Worm (Caenorhabditis elegans): Measurements from ENCODE around the gene ZK813.7.

Gene ZK813.7

DNA sequence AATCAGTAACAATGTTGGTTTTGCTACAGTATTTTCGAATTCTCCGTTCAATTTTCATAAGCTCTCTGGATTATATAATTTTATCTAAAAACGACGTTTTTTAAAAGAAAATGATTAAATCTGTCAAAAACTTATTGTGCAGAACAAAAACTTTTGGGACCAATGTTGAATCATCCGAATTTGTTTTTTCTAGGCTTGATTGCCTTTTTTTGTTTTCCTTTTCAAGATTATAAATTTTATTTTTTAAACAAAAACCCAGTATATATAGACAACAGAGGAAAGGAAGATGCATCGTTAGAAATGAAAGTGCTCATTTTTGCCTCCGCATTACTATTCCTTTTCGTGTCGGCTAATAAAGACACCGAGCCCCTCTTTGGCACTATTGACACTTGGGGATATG, at the start of gene ZK813.7:
Gene ZK813.7 (plus strand): TSS at position 301 of the 400 bp plus-strand sequence.
- TF ChIP-seq T22C8.4 (GFP tag; IDR thresholded peaks at IDR 0.05) (no peak), ref-1 (GFP tag; conservative IDR thresholded peaks at IDR 0.05) (no peak), ztf-29 (GFP tag; IDR thresholded peaks at IDR 0.05) (no peak), klf-2 (GFP tag; conservative IDR thresholded peaks at IDR 0.05) (no peak), tab-1 (GFP tag; IDR thresholded peaks at IDR 0.05) (no peak), med-1 (GFP tag; optimal IDR thresholded peaks at IDR 0.05; ENCODE audit: insufficient read depth) (no peak), flt-1 (GFP tag; IDR thresholded peaks at IDR 0.05) (no peak), ztf-23 (GFP tag; IDR thresholded peaks at IDR 0.05) (no peak), cog-1 (tag; optimal IDR thresholded peaks at IDR 0.05) (no peak)

- no peak for TF ChIP-seq ztf-29 (GFP tag; IDR thresholded peaks at IDR 0.05)
- no peak for TF ChIP-seq med-1 (GFP tag; optimal IDR thresholded peaks at IDR 0.05; ENCODE audit: insufficient read depth)
- no peak for TF ChIP-seq klf-2 (GFP tag; conservative IDR thresholded peaks at IDR 0.05)
- no peak for TF ChIP-seq cog-1 (tag; optimal IDR thresholded peaks at IDR 0.05)
- no peak for TF ChIP-seq flt-1 (GFP tag; IDR thresholded peaks at IDR 0.05)
- TF ChIP-seq tab-1 (GFP tag; IDR thresholded peaks at IDR 0.05) = no peak
- no peak for TF ChIP-seq ztf-23 (GFP tag; IDR thresholded peaks at IDR 0.05)
- no peak for TF ChIP-seq T22C8.4 (GFP tag; IDR thresholded peaks at IDR 0.05)
- no peak for TF ChIP-seq ref-1 (GFP tag; conservative IDR thresholded peaks at IDR 0.05)
Observed at ce11 chrX:3396735-3397134, 47.9 kb upstream of the ZK813.7 start.

- TF ChIP-seq klf-2 (GFP tag; conservative IDR thresholded peaks at IDR 0.05) = no peak
Observed at ce11 chrX:3399917-3400316, 44.7 kb upstream of the ZK813.7 start, which contains the start of gene cht-1. Gene cht-1 (minus strand): TSS chrX:3400017.

DNA sequence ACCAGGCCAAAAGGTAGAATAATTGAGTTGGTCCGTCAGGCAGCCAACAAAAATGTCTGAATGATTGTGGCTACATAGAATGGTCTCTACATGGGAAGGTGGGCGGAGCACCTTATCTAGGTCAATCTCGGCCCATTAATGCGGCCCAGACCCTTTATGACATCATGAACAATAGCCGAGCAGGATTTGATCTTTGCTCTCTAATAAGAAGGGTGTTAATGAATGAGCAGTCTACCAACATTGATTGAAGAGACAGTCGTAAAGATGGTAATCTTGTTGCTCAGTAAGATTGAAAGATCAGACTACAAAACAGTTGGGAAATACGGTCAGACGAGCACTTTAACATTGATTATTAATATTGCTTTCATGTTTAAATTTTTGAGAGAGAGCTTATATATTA, 44.2 kb upstream of the ZK813.7 start:
- no peak for TF ChIP-seq ztf-29 (GFP tag; IDR thresholded peaks at IDR 0.05)
- TF ChIP-seq ztf-23 (GFP tag; IDR thresholded peaks at IDR 0.05) = no peak
- TF ChIP-seq flt-1 (GFP tag; IDR thresholded peaks at IDR 0.05) = no peak
- TF ChIP-seq ref-1 (GFP tag; conservative IDR thresholded peaks at IDR 0.05) = no peak
- TF ChIP-seq tab-1 (GFP tag; IDR thresholded peaks at IDR 0.05) = no peak
- no peak for TF ChIP-seq cog-1 (tag; optimal IDR thresholded peaks at IDR 0.05)
- TF ChIP-seq med-1 (GFP tag; optimal IDR thresholded peaks at IDR 0.05; ENCODE audit: insufficient read depth) = no peak
- no peak for TF ChIP-seq T22C8.4 (GFP tag; IDR thresholded peaks at IDR 0.05)
- TF ChIP-seq klf-2 (GFP tag; conservative IDR thresholded peaks at IDR 0.05) = no peak

- TF ChIP-seq T22C8.4 (GFP tag; IDR thresholded peaks at IDR 0.05) = no peak
- TF ChIP-seq med-1 (GFP tag; optimal IDR thresholded peaks at IDR 0.05; ENCODE audit: insufficient read depth) = no peak
- no peak for TF ChIP-seq ztf-23 (GFP tag; IDR thresholded peaks at IDR 0.05)
- no peak for TF ChIP-seq ztf-29 (GFP tag; IDR thresholded peaks at IDR 0.05)
- TF ChIP-seq ref-1 (GFP tag; conservative IDR thresholded peaks at IDR 0.05) = no peak
- TF ChIP-seq cog-1 (tag; optimal IDR thresholded peaks at IDR 0.05) = no peak
- TF ChIP-seq tab-1 (GFP tag; IDR thresholded peaks at IDR 0.05) = no peak
Observed at ce11 chrX:3401701-3402100, 42.9 kb upstream of the ZK813.7 start, which contains the start of gene C04F6.9. Gene C04F6.9 (plus strand): TSS chrX:3402001.

DNA sequence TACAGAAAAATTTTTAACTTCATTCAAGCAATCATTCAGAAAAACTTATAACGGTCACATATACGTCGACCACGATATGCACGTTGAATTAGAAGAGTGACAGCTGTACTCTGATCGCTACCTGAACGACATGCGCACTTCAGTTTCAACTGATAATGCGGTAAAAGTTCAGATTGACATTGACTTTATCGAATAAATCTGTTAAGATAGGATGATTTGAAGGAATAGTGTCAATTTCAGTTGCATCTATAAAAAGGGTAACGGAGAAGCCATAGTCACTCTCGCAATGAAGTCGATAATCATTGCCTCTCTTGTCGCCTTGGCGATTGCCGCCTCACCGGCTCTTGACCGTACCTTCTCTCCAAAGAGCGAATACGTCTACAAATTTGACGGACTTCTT, 41.4 kb upstream of the ZK813.7 start, which contains the start of gene vit-5:
Gene vit-5 (plus strand): TSS at position 277 of the 400 bp plus-strand sequence.
- TF ChIP-seq T22C8.4 (GFP tag; IDR thresholded peaks at IDR 0.05) = no peak
- TF ChIP-seq flt-1 (GFP tag; IDR thresholded peaks at IDR 0.05) = no peak
- no peak for TF ChIP-seq ztf-23 (GFP tag; IDR thresholded peaks at IDR 0.05)
- no peak for TF ChIP-seq cog-1 (tag; optimal IDR thresholded peaks at IDR 0.05)
- no peak for TF ChIP-seq ref-1 (GFP tag; conservative IDR thresholded peaks at IDR 0.05)
- no peak for TF ChIP-seq klf-2 (GFP tag; conservative IDR thresholded peaks at IDR 0.05)
- no peak for TF ChIP-seq ztf-29 (GFP tag; IDR thresholded peaks at IDR 0.05)
- no peak for TF ChIP-seq tab-1 (GFP tag; IDR thresholded peaks at IDR 0.05)
- TF ChIP-seq med-1 (GFP tag; optimal IDR thresholded peaks at IDR 0.05; ENCODE audit: insufficient read depth) = no peak

- TF ChIP-seq flt-1 (GFP tag; IDR thresholded peaks at IDR 0.05) (no peak), ztf-23 (GFP tag; IDR thresholded peaks at IDR 0.05) (no peak)
Observed at ce11 chrX:3408717-3409303, 35.8 kb upstream of the ZK813.7 start.

DNA sequence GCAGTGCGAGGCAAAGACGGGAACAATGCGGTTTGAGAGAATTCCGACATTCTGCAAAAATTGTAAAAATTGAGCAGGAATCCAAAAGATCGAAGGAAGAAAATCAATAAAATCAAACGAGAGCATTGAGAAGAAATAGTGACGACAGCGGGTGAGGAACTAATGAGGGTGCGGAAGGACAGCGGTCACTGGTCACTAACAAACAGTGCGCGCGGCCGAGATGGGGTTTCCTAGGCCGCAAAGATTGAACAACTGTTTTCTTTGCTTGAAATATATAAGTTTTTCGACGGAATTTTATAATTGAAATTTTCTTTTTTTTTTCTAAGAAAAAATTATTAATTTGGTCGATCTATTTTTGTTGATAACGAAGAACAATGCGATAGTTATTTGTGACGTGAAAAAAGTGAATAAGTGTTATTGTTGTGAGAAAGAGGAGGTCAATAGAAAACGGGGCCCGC, 33.0 kb upstream of the ZK813.7 start, which contains the start of gene unc-78:
Gene unc-78 (minus strand): TSS at position 51 of the 458 bp plus-strand sequence.
- TF ChIP-seq T22C8.4 (GFP tag; IDR thresholded peaks at IDR 0.05) (no peak), tab-1 (GFP tag; IDR thresholded peaks at IDR 0.05) (no peak), ztf-29 (GFP tag; IDR thresholded peaks at IDR 0.05) (no peak), ref-1 (GFP tag; conservative IDR thresholded peaks at IDR 0.05) (no peak), cog-1 (tag; optimal IDR thresholded peaks at IDR 0.05) (no peak), flt-1 (GFP tag; IDR thresholded peaks at IDR 0.05) (no peak), ztf-23 (GFP tag; IDR thresholded peaks at IDR 0.05) (no peak), klf-2 (GFP tag; conservative IDR thresholded peaks at IDR 0.05) (no peak), med-1 (GFP tag; optimal IDR thresholded peaks at IDR 0.05; ENCODE audit: insufficient read depth) (no peak)

ce11 chrX:3414660-3415144, 29.9 kb upstream of the ZK813.7 start, which contains the start of gene dhs-27:
Gene dhs-27 (minus strand): TSS chrX:3414710.
- TF ChIP-seq ref-1 (GFP tag; conservative IDR thresholded peaks at IDR 0.05) (no peak), ztf-29 (GFP tag; IDR thresholded peaks at IDR 0.05) (no peak), cog-1 (tag; optimal IDR thresholded peaks at IDR 0.05) (no peak), ztf-23 (GFP tag; IDR thresholded peaks at IDR 0.05) (no peak), tab-1 (GFP tag; IDR thresholded peaks at IDR 0.05) (no peak), flt-1 (GFP tag; IDR thresholded peaks at IDR 0.05) (no peak), klf-2 (GFP tag; conservative IDR thresholded peaks at IDR 0.05) (no peak)

- TF ChIP-seq T22C8.4 (GFP tag; IDR thresholded peaks at IDR 0.05) = no peak
- TF ChIP-seq klf-2 (GFP tag; conservative IDR thresholded peaks at IDR 0.05) = no peak
- no peak for TF ChIP-seq ztf-23 (GFP tag; IDR thresholded peaks at IDR 0.05)
- TF ChIP-seq med-1 (GFP tag; optimal IDR thresholded peaks at IDR 0.05; ENCODE audit: insufficient read depth) = no peak
- no peak for TF ChIP-seq ztf-29 (GFP tag; IDR thresholded peaks at IDR 0.05)
- no peak for TF ChIP-seq cog-1 (tag; optimal IDR thresholded peaks at IDR 0.05)
- no peak for TF ChIP-seq ref-1 (GFP tag; conservative IDR thresholded peaks at IDR 0.05)
- no peak for TF ChIP-seq tab-1 (GFP tag; IDR thresholded peaks at IDR 0.05)
- no peak for TF ChIP-seq flt-1 (GFP tag; IDR thresholded peaks at IDR 0.05)
Observed at ce11 chrX:3416063-3416462, 28.6 kb upstream of the ZK813.7 start.

Data from whole organism, midembryonic.